Fruit fly (Drosophila melanogaster) whole organism, pupa: Measurements from ENCODE around the gene cDIP.

Experiments
- CG10348 ChIP-seq: fragments of 200-800 bp; sonication (Bioruptor generic); IDR thresholded peaks from 2 replicates; pipeline ENCODE4 v1.3.6; 2022; ENCODE audit warnings: missing biosample characterization, missing genetic modification characterization
- CG12605 ChIP-seq: fragments of 200-800 bp; sonication (Bioruptor generic); IDR thresholded peaks from 2 replicates; pipeline ENCODE4 v1.3.6; 2022; ENCODE audit warnings: missing biosample characterization, missing genetic modification characterization
- CG13204 ChIP-seq: fragments of 200-800 bp; sonication (Bioruptor generic); optimal IDR thresholded peaks from 2 replicates; lab custom pipeline; 2018; ENCODE audit warnings: missing biosample characterization, mild to moderate bottlenecking, missing genetic modification characterization, moderate library complexity
- CG14655 ChIP-seq: fragments of 200-800 bp; sonication (Bioruptor generic); optimal IDR thresholded peaks from 3 replicates; lab custom pipeline; 2017; ENCODE audit warnings: mild to moderate bottlenecking, missing biosample characterization, missing genetic modification reagents, missing genetic modification characterization
- CG15710 ChIP-seq: fragments of 200-800 bp; sonication (Bioruptor generic); optimal IDR thresholded peaks from 2 replicates; lab custom pipeline; 2018; ENCODE audit warnings: missing biosample characterization, mild to moderate bottlenecking, missing genetic modification characterization, moderate library complexity
- CG17806 ChIP-seq: fragments of 200-800 bp; sonication (Bioruptor generic); optimal IDR thresholded peaks from 2 replicates; lab custom pipeline; 2018; ENCODE audit warnings: missing biosample characterization, mild to moderate bottlenecking, missing genetic modification characterization, moderate library complexity
- CG32121 ChIP-seq: fragments of 200-800 bp; sonication (Bioruptor generic); IDR thresholded peaks from 2 replicates; pipeline ENCODE4 v1.3.6; 2022; ENCODE audit warnings: missing biosample characterization, missing genetic modification characterization
- CG34367 ChIP-seq: fragments of 200-800 bp; sonication (Bioruptor generic); optimal IDR thresholded peaks from 2 replicates; lab custom pipeline; 2018; ENCODE audit warnings: missing biosample characterization, mild to moderate bottlenecking, missing genetic modification characterization
- CG4496 ChIP-seq: fragments of 200-800 bp; sonication (Bioruptor generic); IDR thresholded peaks from 3 replicates; pipeline ENCODE4 v1.3.6; 2022; ENCODE audit warnings: missing biosample characterization, missing genetic modification characterization
- CG8159 ChIP-seq: fragments of 200-800 bp; sonication (Bioruptor generic); optimal IDR thresholded peaks from 3 replicates; lab custom pipeline; 2018; ENCODE audit warnings: missing biosample characterization, mild to moderate bottlenecking, missing genetic modification characterization, moderate library complexity
- CG8301 ChIP-seq: fragments of 200-800 bp; sonication (Bioruptor generic); optimal IDR thresholded peaks from 2 replicates; lab custom pipeline; 2018; ENCODE audit warnings: missing biosample characterization, mild to moderate bottlenecking, missing genetic modification characterization
- CG9948 ChIP-seq: fragments of 200-800 bp; sonication (Bioruptor generic); optimal IDR thresholded peaks from 2 replicates; lab custom pipeline; 2018; ENCODE audit warnings: missing biosample characterization, mild to moderate bottlenecking, missing genetic modification characterization, moderate library complexity
- D1 ChIP-seq: fragments of 200-800 bp; sonication (Bioruptor generic); optimal IDR thresholded peaks from 2 replicates; lab custom pipeline; 2018; ENCODE audit warnings: missing biosample characterization, mild to moderate bottlenecking, missing genetic modification characterization, moderate library complexity
- EcR ChIP-seq: fragments of 200-800 bp; sonication (Bioruptor generic); optimal IDR thresholded peaks from 3 replicates; lab custom pipeline; 2019; ENCODE audit warnings: missing biosample characterization, missing genetic modification characterization, mild to moderate bottlenecking, moderate library complexity, missing genetic modification reagents
- Ets98B ChIP-seq: fragments of 200-800 bp; sonication (Bioruptor generic); IDR thresholded peaks from 2 replicates; pipeline ENCODE4 v1.3.6; 2022; ENCODE audit warnings: missing biosample characterization, missing genetic modification characterization
- Pif1A ChIP-seq: fragments of 200-800 bp; sonication (Bioruptor generic); optimal IDR thresholded peaks from 3 replicates; lab custom pipeline; 2016; ENCODE audit warnings: missing biosample characterization, missing genetic modification characterization
- Pif1B ChIP-seq: fragments of 200-800 bp; sonication (Bioruptor generic); optimal IDR thresholded peaks from 3 replicates; lab custom pipeline; 2016; ENCODE audit warnings: missing biosample characterization, missing genetic modification characterization
- Snoo ChIP-seq: fragments of 200-800 bp; sonication (Bioruptor generic); optimal IDR thresholded peaks from 3 replicates; lab custom pipeline; 2017; ENCODE audit warnings: missing biosample characterization, mild to moderate bottlenecking, missing genetic modification characterization, inconsistent platforms
- fd96Ca ChIP-seq: fragments of 200-800 bp; sonication (Bioruptor generic); IDR thresholded peaks from 3 replicates; pipeline ENCODE4 v1.3.6; 2022; ENCODE audit warnings: missing biosample characterization, missing genetic modification characterization
- gl ChIP-seq: fragments of 200-800 bp; sonication (Bioruptor generic); optimal IDR thresholded peaks from 2 replicates; lab custom pipeline; 2018; ENCODE audit warnings: missing biosample characterization, mild to moderate bottlenecking, missing genetic modification characterization
- rn ChIP-seq: fragments of 200-800 bp; sonication (Bioruptor generic); IDR thresholded peaks from 2 replicates; pipeline ENCODE4 v1.3.6; 2022; ENCODE audit warnings: missing biosample characterization, missing genetic modification characterization

Gene cDIP

dm6 chr3R:21161042-21161532, at the start of gene cDIP:
TSS of gene cDIP (minus strand) at chr3R:21161092.
- TF ChIP-seq CG34367 (tag; lab: Kevin White, UChicago) (no peak), rn (no peak), Pif1B (no peak), CG13204 (no peak), Snoo (no peak), CG4496 (GFP tag; lab: Robert Waterston, UW) (no peak), CG9948 (tag; lab: Kevin White, UChicago) (no peak), CG10348 (GFP tag; lab: Robert Waterston, UW) (no peak), fd96Ca (no peak), EcR (GFP tag; lab: Kevin White, UChicago) (no peak), gl (tag; lab: Kevin White, UChicago) (no peak), Ets98B (GFP tag; lab: Robert Waterston, UW) (no peak), D1 (tag; lab: Kevin White, UChicago) (no peak), CG17806 (no peak)

DNA sequence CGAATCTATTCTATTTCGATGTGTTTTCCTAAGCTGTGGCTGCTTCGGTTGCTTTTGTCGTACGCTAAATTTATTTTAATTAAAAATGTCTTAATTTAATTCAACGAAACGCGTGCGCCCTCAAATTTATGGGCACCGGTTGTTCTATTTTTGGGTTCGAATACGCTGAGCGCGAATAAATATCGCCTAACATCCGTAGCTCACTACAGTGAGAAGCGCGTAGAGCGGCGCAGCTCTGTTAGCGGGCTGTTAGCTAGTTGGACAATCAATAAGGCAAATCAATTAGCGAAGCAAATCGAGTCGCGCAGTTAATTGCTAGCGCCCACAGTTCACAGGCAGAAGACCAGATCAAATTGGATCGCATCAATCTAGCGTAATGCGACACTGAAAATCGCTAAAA, 49.2 kb upstream of the cDIP start:
- no peak for TF ChIP-seq CG14655
- TF ChIP-seq gl (tag; lab: Kevin White, UChicago) = no peak
- no peak for TF ChIP-seq CG17806
- TF ChIP-seq CG8159 (tag; lab: Kevin White, UChicago) = no peak
- no peak for TF ChIP-seq D1 (tag; lab: Kevin White, UChicago)
- TF ChIP-seq CG34367 (tag; lab: Kevin White, UChicago) = no peak
- no peak for TF ChIP-seq CG12605 (GFP tag; lab: Robert Waterston, UW)
- no peak for TF ChIP-seq CG4496 (GFP tag; lab: Robert Waterston, UW)
- no peak for TF ChIP-seq Ets98B (GFP tag; lab: Robert Waterston, UW)
- TF ChIP-seq rn = no peak
- no peak for TF ChIP-seq Snoo
- no peak for TF ChIP-seq EcR (GFP tag; lab: Kevin White, UChicago)
- TF ChIP-seq CG8301 (tag; lab: Kevin White, UChicago) = no peak

- TF ChIP-seq CG8159 (tag; lab: Kevin White, UChicago) (no peak), EcR (GFP tag; lab: Kevin White, UChicago) (no peak), CG9948 (tag; lab: Kevin White, UChicago) (no peak), fd96Ca (no peak), CG15710 (tag; lab: Kevin White, UChicago) (no peak), CG34367 (tag; lab: Kevin White, UChicago) (no peak), CG14655 (no peak), CG8301 (tag; lab: Kevin White, UChicago) (no peak), Pif1A (GFP tag; lab: Kevin White, UChicago) (no peak), Pif1B (no peak), CG4496 (GFP tag; lab: Robert Waterston, UW) (no peak), CG32121 (GFP tag; lab: Robert Waterston, UW) (no peak), CG10348 (GFP tag; lab: Robert Waterston, UW) (no peak), rn (no peak), gl (tag; lab: Kevin White, UChicago) (no peak), Snoo (no peak), CG17806 (no peak), Ets98B (GFP tag; lab: Robert Waterston, UW) (no peak)
Measured at dm6 chr3R:21206802-21207238, 45.9 kb upstream of the cDIP start.

- no peak; the same call in 1 of the 3 replicates for TF ChIP-seq CG4496 (GFP tag; lab: Robert Waterston, UW)
- TF ChIP-seq CG15710 (tag; lab: Kevin White, UChicago) = no peak
- TF ChIP-seq CG13204 = no peak
- no peak for TF ChIP-seq CG12605 (GFP tag; lab: Robert Waterston, UW)
- peak; percentile 18 for TF ChIP-seq CG17806
- TF ChIP-seq Pif1A (GFP tag; lab: Kevin White, UChicago) = peak; percentile 14
- no peak for TF ChIP-seq CG34367 (tag; lab: Kevin White, UChicago)
- TF ChIP-seq Snoo = no peak
- TF ChIP-seq CG10348 (GFP tag; lab: Robert Waterston, UW) = no peak
- TF ChIP-seq CG8301 (tag; lab: Kevin White, UChicago) = peak; percentile 65
- no peak for TF ChIP-seq CG9948 (tag; lab: Kevin White, UChicago)
- peak; percentile 50 for TF ChIP-seq CG32121 (GFP tag; lab: Robert Waterston, UW)
- peak; percentile 2 for TF ChIP-seq Ets98B (GFP tag; lab: Robert Waterston, UW)
- no peak for TF ChIP-seq CG14655
- no peak for TF ChIP-seq CG8159 (tag; lab: Kevin White, UChicago)
- 0 out of 2 replicates have a peak, but pooled peaks have one; percentile 11 for TF ChIP-seq rn
- no peak for TF ChIP-seq gl (tag; lab: Kevin White, UChicago)
- no peak for TF ChIP-seq EcR (GFP tag; lab: Kevin White, UChicago)
- TF ChIP-seq D1 (tag; lab: Kevin White, UChicago) = no peak
- no peak for TF ChIP-seq fd96Ca
- no peak for TF ChIP-seq Pif1B
Measured at dm6 chr3R:21206327-21206728, 45.4 kb upstream of the cDIP start.

DNA sequence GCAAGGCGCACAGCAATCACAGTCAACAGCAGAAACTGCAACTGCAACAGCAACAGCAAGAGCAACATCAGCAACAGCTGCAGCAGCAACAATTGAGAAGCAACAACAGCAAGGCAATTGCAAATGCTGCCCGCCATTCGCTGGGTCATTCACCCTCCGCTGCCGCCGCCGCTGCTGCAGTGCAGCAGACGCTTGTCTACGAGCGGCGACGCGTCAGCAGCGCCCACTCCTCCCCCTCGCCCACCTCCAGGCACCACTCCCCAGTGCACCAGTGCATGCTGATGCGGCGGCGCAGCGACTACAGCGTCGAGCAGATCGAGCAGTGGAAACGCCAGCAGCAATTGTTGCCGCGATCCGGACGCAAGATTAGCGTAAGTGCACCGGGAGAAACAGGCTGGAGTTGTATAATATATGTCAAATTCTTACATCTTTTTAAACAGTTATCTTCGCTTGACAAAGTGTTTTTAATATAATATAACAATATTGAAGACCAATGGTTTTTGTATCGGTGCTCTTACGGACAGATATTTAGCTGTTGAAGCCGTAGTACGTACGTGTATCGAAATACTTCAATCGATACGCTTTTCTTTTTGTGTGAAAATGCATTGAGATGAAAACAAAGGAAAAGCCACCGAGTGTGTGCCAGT, 44.9 kb upstream of the cDIP start:
- TF ChIP-seq CG8301 (tag; lab: Kevin White, UChicago) = peak; percentile 85
- TF ChIP-seq CG14655 = peak; percentile 92
- peak; percentile 70 for TF ChIP-seq CG12605 (GFP tag; lab: Robert Waterston, UW)
- TF ChIP-seq CG8159 (tag; lab: Kevin White, UChicago) = no peak
- TF ChIP-seq Snoo = peak; percentile 17
- no peak for TF ChIP-seq D1 (tag; lab: Kevin White, UChicago)
- peak; percentile 80 for TF ChIP-seq CG32121 (GFP tag; lab: Robert Waterston, UW)
- TF ChIP-seq rn = peak; percentile 81
- TF ChIP-seq CG13204 = peak; percentile 99
- TF ChIP-seq gl (tag; lab: Kevin White, UChicago) = no peak
- TF ChIP-seq EcR (GFP tag; lab: Kevin White, UChicago) = peak; percentile 99
- TF ChIP-seq CG9948 (tag; lab: Kevin White, UChicago) = peak; percentile 69
- peak; percentile 95 for TF ChIP-seq fd96Ca
- TF ChIP-seq Pif1A (GFP tag; lab: Kevin White, UChicago) = peak; percentile 83
- TF ChIP-seq Pif1B = peak; percentile 47
- TF ChIP-seq CG15710 (tag; lab: Kevin White, UChicago) = peak; percentile 70
- peak; percentile 50; the same call in 1 of the 2 replicates for TF ChIP-seq CG10348 (GFP tag; lab: Robert Waterston, UW)
- TF ChIP-seq Ets98B (GFP tag; lab: Robert Waterston, UW) = peak; percentile 86
- peak; percentile 90 for TF ChIP-seq CG4496 (GFP tag; lab: Robert Waterston, UW)
- TF ChIP-seq CG17806 = peak; percentile 73
- peak; percentile 51 for TF ChIP-seq CG34367 (tag; lab: Kevin White, UChicago)
